Worm (Caenorhabditis elegans) whole organism, late embryonic: ENCODE results near the gene gst-18.

Source experiments
- C08G9.2 ChIP-seq: sonication (generic microtip); optimal IDR thresholded peaks from 2 replicates; lab custom pipeline; 2016; ENCODE audit warnings: mild to moderate bottlenecking, missing genetic modification characterization, moderate library complexity, missing compliant biosample characterization
- ceh-31 ChIP-seq: sonication (generic microtip); optimal IDR thresholded peaks from 2 replicates; lab custom pipeline; 2016; ENCODE audit warnings: missing genetic modification characterization, missing compliant biosample characterization
- dmd-4 ChIP-seq: sonication (generic microtip); optimal IDR thresholded peaks from 2 replicates; lab custom pipeline; 2016; ENCODE audit warnings: borderline replicate concordance, missing genetic modification characterization, missing compliant biosample characterization

gst-18 gene

DNA sequence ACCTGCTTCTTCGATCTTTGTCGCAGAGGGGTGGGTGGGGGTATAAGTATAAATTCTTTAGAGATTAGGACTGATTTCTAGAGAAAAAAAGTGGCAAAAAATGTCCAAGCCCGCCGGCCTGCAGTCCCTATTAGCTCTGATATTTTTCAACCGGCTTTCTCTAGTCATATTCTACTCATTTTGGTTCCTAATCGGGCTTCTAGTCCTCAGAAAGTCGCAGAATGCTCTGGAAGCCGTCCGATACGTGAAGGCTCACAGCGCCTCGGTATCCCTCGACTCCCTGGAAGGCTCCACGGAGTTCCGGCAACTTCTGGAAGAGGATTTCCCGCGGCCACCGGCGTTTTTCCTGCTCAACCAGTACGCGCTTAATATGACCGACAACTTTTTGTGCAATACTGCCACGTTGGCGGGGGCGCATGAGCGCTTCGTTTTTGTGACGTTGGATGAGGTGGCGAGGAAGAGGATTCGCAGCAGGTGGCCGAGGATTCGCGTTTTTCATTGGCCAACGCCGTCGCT, 45.0 kb downstream of the gst-18 start, which contains the start of gene Y48E1B.8:
Gene Y48E1B.8, plus strand, starts transcription at position 51 of the 516 bp plus-strand sequence.
- TF ChIP-seq dmd-4 (no peak), C08G9.2 (tag; lab: Kevin White, UChicago) (peak; percentile 14), ceh-31 (tag; lab: Kevin White, UChicago) (no peak)
- TF ChIP-seq, all 69 proteins: peak for 1
